Fruit fly (Drosophila melanogaster): ENCODE results near the gene CG31344.

The CG31344 gene

DNA sequence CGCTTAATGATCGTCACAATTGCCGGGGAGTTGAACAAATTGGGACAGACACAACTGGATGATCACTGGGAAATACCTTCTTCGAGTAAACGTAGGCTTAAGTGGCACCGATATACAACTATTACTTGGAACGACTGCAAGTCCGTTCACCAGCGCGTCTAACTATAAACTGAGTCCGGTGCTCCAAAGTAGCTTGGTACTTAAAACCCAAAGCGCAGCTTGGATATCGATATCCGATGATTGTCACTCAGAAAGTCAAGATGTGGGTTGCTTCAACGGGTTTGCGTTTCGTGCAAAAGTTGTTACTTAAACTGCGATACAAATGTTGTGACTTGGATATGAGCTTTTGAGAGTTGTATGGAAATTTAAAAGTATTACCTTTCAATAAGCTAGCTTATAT is 18.9 kb downstream of the CG31344 start, which contains the start of gene Spn88Ea (continued):
- TF ChIP-seq Gug (GFP tag; IDR thresholded peaks at IDR 0.05) (no peak), Smox (GFP tag; optimal IDR thresholded peaks at IDR 0.05) (no peak), eg (GFP tag; IDR thresholded peaks at IDR 0.05) (peak; percentile 46; the same call in 1 of the 3 replicates), CG9139 (GFP tag; optimal IDR thresholded peaks at IDR 0.05) (no peak), dsx (GFP tag; optimal IDR thresholded peaks at IDR 0.05; ENCODE audit: poor library complexity, severe bottlenecking) (peak; percentile 13), Ets21C (GFP tag; optimal IDR thresholded peaks at IDR 0.05) (no peak), Eip75B (GFP tag; optimal IDR thresholded peaks at IDR 0.05) (no peak), net (GFP tag; optimal IDR thresholded peaks at IDR 0.05) (no peak), OdsH (GFP tag; optimal IDR thresholded peaks at IDR 0.05) (no peak), CG6276 (GFP tag; optimal IDR thresholded peaks at IDR 0.05) (no peak), CG8119 (GFP tag; IDR thresholded peaks at IDR 0.05) (no peak), CG34406 (GFP tag; optimal IDR thresholded peaks at IDR 0.05) (no peak), svp (GFP tag) (no peak), vri (GFP tag; optimal IDR thresholded peaks at IDR 0.05) (no peak), CG8632 (GFP tag; optimal IDR thresholded peaks at IDR 0.05) (no peak), CG3032 (tag; optimal IDR thresholded peaks at IDR 0.05) (no peak), cyc (GFP tag; optimal IDR thresholded peaks at IDR 0.05) (no peak), CG32006 (GFP tag; optimal IDR thresholded peaks at IDR 0.05) (no peak), CG7368 (GFP tag; optimal IDR thresholded peaks at IDR 0.05) (no peak), Hr38 (GFP tag; optimal IDR thresholded peaks at IDR 0.05) (no peak), pdm3 (GFP tag; optimal IDR thresholded peaks at IDR 0.05) (no peak), Sox102F (GFP tag; optimal IDR thresholded peaks at IDR 0.05) (no peak), topi (GFP tag; optimal IDR thresholded peaks at IDR 0.05) (no peak), Ets96B (tag; optimal IDR thresholded peaks at IDR 0.05) (no peak), CG10631 (GFP tag; optimal IDR thresholded peaks at IDR 0.05) (no peak), fd85E (GFP tag; optimal IDR thresholded peaks at IDR 0.05) (no peak), CG10669 (GFP tag; optimal IDR thresholded peaks at IDR 0.05) (no peak), CG4318 (GFP tag; optimal IDR thresholded peaks at IDR 0.05) (no peak), spab (GFP tag; optimal IDR thresholded peaks at IDR 0.05) (no peak), acj6 (GFP tag; optimal IDR thresholded peaks at IDR 0.05) (no peak), CG15336 (GFP tag; IDR thresholded peaks at IDR 0.05) (peak; percentile 35; the same call in 1 of the 2 replicates), Met (GFP tag; optimal IDR thresholded peaks at IDR 0.05) (no peak), CG1621 (tag; optimal IDR thresholded peaks at IDR 0.05) (peak; percentile 5), CG6163 (GFP tag; IDR thresholded peaks at IDR 0.05) (peak; percentile 37; the same call in 2 of the 3 replicates), achi (GFP tag; optimal IDR thresholded peaks at IDR 0.05) (no peak), Hr39 (GFP tag; optimal IDR thresholded peaks at IDR 0.05) (no peak), Hr4 (GFP tag; optimal IDR thresholded peaks at IDR 0.05) (no peak), Lpt (GFP tag; optimal IDR thresholded peaks at IDR 0.05) (no peak), Sox14 (GFP tag; optimal IDR thresholded peaks at IDR 0.05) (no peak)

DNA sequence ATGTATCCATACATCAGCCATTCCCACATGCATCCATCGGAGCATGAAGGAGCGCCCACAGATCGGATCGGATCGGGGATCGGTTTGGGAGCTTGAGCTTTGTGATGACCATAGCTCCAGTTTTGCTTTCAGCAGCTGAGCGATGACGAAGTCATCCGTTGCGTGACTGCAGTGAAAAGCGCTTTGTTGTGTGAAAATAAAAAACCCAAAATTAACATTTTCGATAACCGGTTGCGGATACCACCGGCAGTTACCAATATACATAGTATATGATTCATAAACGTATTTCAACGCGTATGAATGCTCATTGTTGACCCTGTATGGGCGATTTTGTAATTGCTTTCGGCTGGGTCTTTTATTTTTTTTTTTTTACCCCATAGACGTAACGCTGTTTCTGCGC is 19.9 kb downstream of the CG31344 start:
- TF ChIP-seq CG34406 (GFP tag; optimal IDR thresholded peaks at IDR 0.05): no peak
- no peak for TF ChIP-seq Ets96B (tag; optimal IDR thresholded peaks at IDR 0.05)
- no peak for TF ChIP-seq Eip78C (GFP tag)
- no peak for TF ChIP-seq esn (GFP tag; optimal IDR thresholded peaks at IDR 0.05)
- TF ChIP-seq CG16779 (tag; optimal IDR thresholded peaks at IDR 0.05): no peak
- no peak for TF ChIP-seq fkh (GFP tag; optimal IDR thresholded peaks at IDR 0.05)
- TF ChIP-seq achi (GFP tag; optimal IDR thresholded peaks at IDR 0.05): no peak
- 0 out of 3 replicates have a peak, but pooled peaks have one; percentile 44 for TF ChIP-seq eg (GFP tag; IDR thresholded peaks at IDR 0.05)
- TF ChIP-seq fd85E (GFP tag; optimal IDR thresholded peaks at IDR 0.05): no peak
- no peak for TF ChIP-seq pdm3 (GFP tag; optimal IDR thresholded peaks at IDR 0.05)
- TF ChIP-seq acj6 (GFP tag; optimal IDR thresholded peaks at IDR 0.05): no peak
- no peak for TF ChIP-seq Gug (GFP tag; IDR thresholded peaks at IDR 0.05)
- no peak for TF ChIP-seq lz (GFP tag; optimal IDR thresholded peaks at IDR 0.05)
- TF ChIP-seq dsx (GFP tag; optimal IDR thresholded peaks at IDR 0.05; ENCODE audit: poor library complexity, severe bottlenecking): no peak
- TF ChIP-seq vri (GFP tag; optimal IDR thresholded peaks at IDR 0.05): peak; percentile 32
- TF ChIP-seq Lpt (GFP tag; optimal IDR thresholded peaks at IDR 0.05): no peak
- TF ChIP-seq CG3919 (GFP tag; optimal IDR thresholded peaks at IDR 0.05): no peak
- no peak for TF ChIP-seq CG6808 (GFP tag; optimal IDR thresholded peaks at IDR 0.05)
- peak; percentile 77 for TF ChIP-seq Blimp-1 (GFP tag; optimal IDR thresholded peaks at IDR 0.05)
- no peak for TF ChIP-seq CG4318 (GFP tag; optimal IDR thresholded peaks at IDR 0.05)
- TF ChIP-seq CG31627 (GFP tag; optimal IDR thresholded peaks at IDR 0.05): no peak
- TF ChIP-seq CG6792 (GFP tag; optimal IDR thresholded peaks at IDR 0.05): no peak
- no peak for TF ChIP-seq Eip75B (GFP tag; optimal IDR thresholded peaks at IDR 0.05)
- TF ChIP-seq ss (GFP tag; optimal IDR thresholded peaks at IDR 0.05): peak in 1 of 2 experiments; percentile 65
- TF ChIP-seq net (GFP tag; optimal IDR thresholded peaks at IDR 0.05): no peak
- TF ChIP-seq svp (GFP tag): no peak
- no peak for TF ChIP-seq cyc (GFP tag; optimal IDR thresholded peaks at IDR 0.05)
- no peak for TF ChIP-seq dac (GFP tag; optimal IDR thresholded peaks at IDR 0.05)

Data from whole organism, prepupa.